Worm (Caenorhabditis elegans) whole organism, mixed stage, embryonic: Measurements from ENCODE around the gene Y49F6B.12.

Source experiments
- blmp-1 ChIP-seq: fragments of 150-350 bp; optimal IDR thresholded peaks from 2 replicates; lab custom pipeline; 2014; ENCODE audit warnings: missing biosample characterization, missing genetic modification characterization
- ces-1 ChIP-seq: fragments of 150-350 bp; optimal IDR thresholded peaks from 2 replicates; lab custom pipeline; 2014; ENCODE audit warnings: missing biosample characterization, missing genetic modification reagents, missing genetic modification characterization
- elt-3 ChIP-seq: fragments of 150-350 bp; optimal IDR thresholded peaks from 2 replicates; lab custom pipeline; 2014; ENCODE audit warnings: missing biosample characterization, missing genetic modification characterization
- lin-13 ChIP-seq: fragments of 150-350 bp; optimal IDR thresholded peaks from 2 replicates; lab custom pipeline; 2014; ENCODE audit warnings: missing biosample characterization, missing genetic modification characterization
- mab-5 ChIP-seq: fragments of 150-350 bp; optimal IDR thresholded peaks from 2 replicates; lab custom pipeline; 2014; ENCODE audit warnings: missing biosample characterization, missing genetic modification characterization
- nhr-237 ChIP-seq: fragments of 150-350 bp; optimal IDR thresholded peaks from 2 replicates; lab custom pipeline; 2014; ENCODE audit warnings: missing biosample characterization, missing genetic modification characterization
- nhr-28 ChIP-seq: fragments of 150-350 bp; optimal IDR thresholded peaks from 2 replicates; lab custom pipeline; 2014; ENCODE audit warnings: missing biosample characterization, missing genetic modification characterization
- pha-4 ChIP-seq: fragments of 150-350 bp; optimal IDR thresholded peaks from 2 replicates; lab custom pipeline; 2018; ENCODE audit warnings: missing biosample characterization, missing genetic modification reagents, missing genetic modification characterization
- unc-120 ChIP-seq: sonication (generic microtip); optimal IDR thresholded peaks from 2 replicates; lab custom pipeline; 2017; ENCODE audit warnings: missing genetic modification characterization, missing compliant biosample characterization; ENCODE audit not compliant: poor library complexity, severe bottlenecking
- unc-39 ChIP-seq: fragments of 150-350 bp; optimal IDR thresholded peaks from 2 replicates; lab custom pipeline; 2014; ENCODE audit warnings: missing biosample characterization, missing genetic modification characterization
- unc-62 ChIP-seq: fragments of 150-350 bp; optimal IDR thresholded peaks from 2 replicates; lab custom pipeline; 2014; ENCODE audit warnings: missing biosample characterization, missing genetic modification reagents, missing genetic modification characterization

DNA sequence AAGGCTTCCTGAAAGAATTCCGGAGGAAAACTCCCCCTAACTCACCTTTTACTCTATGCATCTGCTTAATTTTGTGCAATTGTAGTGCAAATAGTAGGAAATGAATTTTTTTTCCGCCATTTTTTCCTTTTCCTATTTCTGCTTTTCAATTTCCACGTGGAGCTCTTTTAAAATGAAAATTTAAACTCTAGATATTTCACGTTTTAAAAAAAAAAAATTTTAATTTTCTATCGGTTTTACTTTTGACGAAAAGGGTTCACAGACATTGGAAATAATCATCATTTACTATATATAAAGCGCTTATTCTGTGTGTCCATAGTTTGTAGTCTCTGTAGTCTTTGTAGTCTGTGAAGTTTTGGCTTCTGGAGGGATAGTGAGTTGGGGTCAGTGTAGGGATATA is 9.4 kb upstream of the Y49F6B.12 start, which contains the start of gene Y49F6B.8:
- TF ChIP-seq unc-62 (GFP tag; lab: Kevin White, UChicago) (no peak), nhr-28 (no peak), nhr-237 (no peak), elt-3 (no peak), lin-13 (tag; lab: Kevin White, UChicago) (no peak), unc-120 (tag; lab: Kevin White, UChicago) (no peak), ces-1 (GFP tag; lab: Kevin White, UChicago) (no peak), blmp-1 (tag; lab: Kevin White, UChicago) (no peak), unc-39 (tag; lab: Kevin White, UChicago) (no peak), pha-4 (tag; lab: Kevin White, UChicago) (no peak), mab-5 (tag; lab: Kevin White, UChicago) (no peak)
